Worm (Caenorhabditis elegans) whole organism, L3 larva: ENCODE measurements around the gene C04G6.2.

Experiments
- ceh-9 ChIP-seq: sonication (generic microtip); optimal IDR thresholded peaks from 2 replicates; lab custom pipeline; 2018; ENCODE audit warnings: missing biosample characterization, missing genetic modification characterization
- lin-39 ChIP-seq: fragments of 150-350 bp; optimal IDR thresholded peaks from 2 replicates; lab custom pipeline; 2018; ENCODE audit warnings: missing biosample characterization, missing genetic modification reagents, missing genetic modification characterization
- mdl-1 ChIP-seq: fragments of 150-350 bp; optimal IDR thresholded peaks from 2 replicates; lab custom pipeline; 2014; ENCODE audit warnings: missing biosample characterization, missing genetic modification characterization
- nhr-25 ChIP-seq: sonication (generic microtip); optimal IDR thresholded peaks from 2 replicates; lab custom pipeline; 2017; ENCODE audit warnings: missing biosample characterization, missing genetic modification characterization
- nhr-76 ChIP-seq: fragments of 150-350 bp; sonication (generic microtip); optimal IDR thresholded peaks from 5 replicates; lab custom pipeline; 2014; ENCODE audit warnings: missing biosample characterization, missing genetic modification characterization
- nhr-77 ChIP-seq: fragments of 150-350 bp; optimal IDR thresholded peaks from 2 replicates; lab custom pipeline; 2014; ENCODE audit warnings: missing biosample characterization, missing genetic modification characterization
- pqm-1 ChIP-seq: fragments of 150-350 bp; optimal IDR thresholded peaks from 2 replicates; lab custom pipeline; 2017; ENCODE audit warnings: missing biosample characterization, missing genetic modification characterization, inconsistent platforms
- skn-1 ChIP-seq: fragments of 150-350 bp; optimal IDR thresholded peaks from 2 replicates; lab custom pipeline; 2014; ENCODE audit warnings: missing biosample characterization, missing genetic modification characterization
- snpc-4 ChIP-seq: fragments of 150-350 bp; optimal IDR thresholded peaks from 2 replicates; lab custom pipeline; 2014; ENCODE audit warnings: missing biosample characterization, missing genetic modification characterization
- unc-62 ChIP-seq: fragments of 150-350 bp; sonication (generic microtip); optimal IDR thresholded peaks from 4 replicates; lab custom pipeline; 2014; ENCODE audit warnings: missing biosample characterization, missing genetic modification reagents, missing genetic modification characterization
- ztf-11 ChIP-seq: fragments of 150-350 bp; optimal IDR thresholded peaks from 2 replicates; lab custom pipeline; 2014; ENCODE audit warnings: missing biosample characterization, missing genetic modification characterization

ce11 chrII:5081124-5081913, 11.7 kb upstream of the C04G6.2 start, which contains the start of gene dsh-2:
- TF ChIP-seq nhr-76 (tag; lab: Kevin White, UChicago) (no peak), ceh-9 (tag; lab: Kevin White, UChicago) (no peak), lin-39 (no peak), unc-62 (no peak), ztf-11 (tag; lab: Kevin White, UChicago) (no peak), pqm-1 (tag; lab: Kevin White, UChicago) (peak; percentile 49), nhr-25 (tag; lab: Kevin White, UChicago) (peak; percentile 98), skn-1 (tag; lab: Kevin White, UChicago) (no peak), mdl-1 (tag; lab: Kevin White, UChicago) (no peak), snpc-4 (tag; lab: Kevin White, UChicago) (peak; percentile 31), nhr-77 (no peak)
